Worm (Caenorhabditis elegans) whole organism, dauer: ENCODE results near the gene nhr-251.

Experiments used
- unc-62 ChIP-seq: sonication (generic microtip); optimal IDR thresholded peaks from 2 replicates; lab custom pipeline; 2017; ENCODE audit warnings: missing biosample characterization, missing genetic modification reagents, missing genetic modification characterization

nhr-251 gene

DNA sequence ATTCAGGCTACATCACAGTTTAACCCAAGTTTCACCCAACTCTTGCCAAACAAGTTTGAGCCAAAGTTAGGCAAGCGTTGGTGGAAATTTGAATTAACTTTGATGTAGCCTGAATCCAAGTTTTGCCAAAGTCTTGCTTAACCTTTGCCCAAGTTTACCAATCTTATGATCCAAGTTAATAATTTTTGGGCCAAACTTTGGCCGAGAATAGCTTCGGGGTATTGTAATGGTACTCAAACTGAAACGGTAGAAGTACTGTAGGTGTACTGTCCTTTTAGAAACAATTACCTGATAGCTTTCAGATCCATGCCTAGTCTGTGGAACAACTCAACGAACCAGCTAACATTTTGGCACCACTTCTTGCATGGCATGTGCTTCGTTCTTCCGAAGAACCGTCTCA, at the start of gene nhr-251:
Gene nhr-251 (plus strand): TSS at position 301 of the 400 bp plus-strand sequence.
- no peak for TF ChIP-seq unc-62 (GFP tag; lab: Kevin White, UChicago)

DNA sequence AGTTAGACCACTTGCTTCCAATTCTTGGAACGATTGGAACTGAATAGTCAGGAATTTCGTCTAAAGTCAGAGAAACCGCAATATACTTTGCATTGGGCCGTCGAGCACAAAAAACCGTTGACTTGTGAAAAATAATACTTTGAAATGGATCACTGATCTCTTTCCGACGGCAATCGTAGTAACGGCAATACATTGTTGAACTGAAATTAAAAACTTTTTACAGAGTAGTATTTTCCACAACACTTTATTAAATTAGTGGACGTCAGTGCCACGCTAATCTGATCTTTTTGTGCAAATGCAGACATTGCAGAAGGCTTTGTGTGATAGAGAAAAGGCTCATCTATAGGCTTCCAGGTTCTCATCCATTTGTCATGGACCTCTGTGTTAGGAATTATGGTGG, 47.9 kb upstream of the nhr-251 start:
- TF ChIP-seq unc-62 (GFP tag; lab: Kevin White, UChicago): no peak

DNA sequence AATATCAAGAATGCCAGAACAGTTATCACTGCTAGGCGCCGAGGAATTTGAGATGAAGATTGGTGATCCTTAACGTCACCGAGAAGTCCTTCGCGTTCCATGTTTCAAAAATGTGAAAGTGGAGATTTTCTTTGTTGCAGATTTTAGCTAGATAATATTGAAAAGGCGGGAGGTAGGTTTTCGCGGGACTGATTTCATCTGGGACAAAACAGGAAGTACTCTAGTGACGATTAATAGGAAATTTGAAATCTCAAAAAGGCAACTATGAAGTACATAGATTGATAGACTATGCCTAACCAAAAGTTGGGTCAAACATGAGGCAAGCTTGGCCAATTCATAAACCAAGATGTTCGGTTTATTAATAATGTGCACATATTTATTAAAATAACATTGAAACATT, 47.3 kb upstream of the nhr-251 start, which contains the start of gene C14C6.8:
Gene C14C6.8 (minus strand): TSS at position 101 of the 400 bp plus-strand sequence.
- no peak for TF ChIP-seq unc-62 (GFP tag; lab: Kevin White, UChicago)

DNA sequence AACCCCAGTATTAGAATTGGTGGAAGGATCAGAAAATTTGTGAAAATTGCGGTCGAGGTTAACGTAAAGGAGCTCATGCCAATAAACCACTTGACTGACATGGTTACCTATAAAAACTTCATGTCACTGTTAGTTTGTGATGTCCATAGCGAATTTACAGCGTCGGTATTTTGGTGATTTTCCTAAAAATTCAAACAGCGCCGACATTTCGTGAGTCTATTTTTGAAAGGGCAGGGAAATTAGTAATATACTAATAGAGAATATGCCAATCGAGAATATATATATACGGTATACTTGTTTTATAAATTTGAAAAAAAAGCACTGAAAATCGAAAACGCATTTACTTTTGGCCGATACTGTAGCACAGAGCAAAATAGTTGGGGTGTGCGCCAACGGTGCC, 44.3 kb upstream of the nhr-251 start, which contains the start of gene srx-8:
Gene srx-8 (minus strand): TSS at position 101 of the 400 bp plus-strand sequence.
- TF ChIP-seq unc-62 (GFP tag; lab: Kevin White, UChicago): no peak

DNA sequence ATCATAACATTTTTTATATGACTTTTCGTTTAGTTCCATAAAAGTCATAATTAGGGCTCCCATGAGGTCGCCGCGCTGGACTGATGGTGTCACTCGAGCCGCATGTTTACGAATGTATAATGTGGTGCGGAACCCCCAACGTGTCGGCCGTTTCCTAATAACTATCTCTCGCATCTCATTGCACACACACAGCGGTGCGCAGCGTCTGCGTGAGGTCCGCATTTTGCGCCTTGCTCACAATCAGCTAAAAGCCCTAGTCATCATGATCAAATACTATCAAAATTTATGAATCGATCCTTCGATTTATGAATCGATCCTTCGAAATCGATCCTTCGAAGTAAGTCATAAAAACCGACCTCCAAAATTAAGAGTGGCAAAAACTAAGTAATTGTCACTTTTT, 40.4 kb upstream of the nhr-251 start, which contains the start of gene srx-7:
Gene srx-7 (plus strand): TSS at position 256 of the 400 bp plus-strand sequence.
- no peak for TF ChIP-seq unc-62 (GFP tag; lab: Kevin White, UChicago)

DNA sequence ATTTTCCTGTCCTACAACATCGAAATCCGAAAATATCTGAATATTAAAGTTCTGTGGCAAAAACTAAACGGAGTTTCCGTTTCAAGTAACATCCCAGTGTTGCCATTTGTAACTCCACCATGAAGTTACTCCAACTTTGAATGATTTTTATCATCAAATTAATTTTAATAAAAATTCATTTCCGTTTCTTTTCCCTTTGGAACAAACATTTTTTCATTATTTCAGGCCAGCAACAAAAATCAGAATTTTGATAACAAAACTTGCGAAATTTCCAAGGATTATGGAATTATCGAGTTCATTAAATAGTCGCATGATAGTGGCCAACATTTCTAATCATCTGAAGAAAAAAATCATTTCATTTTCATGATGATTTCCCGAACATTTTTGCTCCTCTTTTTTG, 37.5 kb upstream of the nhr-251 start, which contains the start of gene C14C6.2:
Gene C14C6.2 (plus strand): TSS at position 301 of the 400 bp plus-strand sequence.
- TF ChIP-seq unc-62 (GFP tag; lab: Kevin White, UChicago): no peak

DNA sequence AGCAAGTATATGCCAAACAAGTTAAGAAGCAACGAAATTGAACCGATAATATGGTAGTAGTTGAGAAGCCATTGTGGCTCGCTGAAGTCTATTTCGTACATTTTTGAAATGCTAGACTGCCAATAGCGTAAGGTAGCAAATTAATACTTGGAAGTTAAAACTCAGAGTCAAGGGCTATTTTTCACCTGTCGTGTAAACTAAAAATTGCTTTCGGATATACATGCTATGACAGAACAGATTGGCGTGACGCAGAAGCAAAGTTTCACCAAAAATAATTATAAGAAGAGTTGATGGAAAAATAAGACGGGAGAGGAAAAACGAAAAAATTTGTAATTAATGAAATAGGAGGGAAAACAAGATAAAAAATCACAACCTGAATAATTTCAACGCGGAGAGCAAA, 34.3 kb upstream of the nhr-251 start, which contains the start of gene sri-73:
Gene sri-73 (minus strand): TSS at position 101 of the 400 bp plus-strand sequence.
- TF ChIP-seq unc-62 (GFP tag; lab: Kevin White, UChicago): no peak

DNA sequence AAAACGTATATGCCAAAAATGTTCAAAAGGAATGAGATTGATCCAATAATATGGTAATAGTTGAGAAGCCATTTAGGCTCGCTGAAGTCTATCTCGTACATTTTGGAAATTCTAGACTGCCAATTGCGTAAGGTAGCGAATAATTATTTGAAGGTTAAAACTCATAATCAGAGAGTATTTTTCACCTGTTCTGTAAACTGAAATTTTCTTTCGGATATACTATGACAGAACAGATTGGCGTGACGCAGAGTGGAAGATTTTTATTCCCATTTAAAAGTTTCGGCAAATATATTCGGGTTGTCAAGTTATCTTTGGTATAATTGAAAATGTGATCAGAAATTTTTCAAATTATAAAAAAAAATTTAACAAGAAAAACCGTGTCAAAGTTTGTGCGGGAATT, 32.2 kb upstream of the nhr-251 start, which contains the start of gene sri-72:
Gene sri-72 (minus strand): TSS at position 101 of the 400 bp plus-strand sequence.
- TF ChIP-seq unc-62 (GFP tag; lab: Kevin White, UChicago): no peak

DNA sequence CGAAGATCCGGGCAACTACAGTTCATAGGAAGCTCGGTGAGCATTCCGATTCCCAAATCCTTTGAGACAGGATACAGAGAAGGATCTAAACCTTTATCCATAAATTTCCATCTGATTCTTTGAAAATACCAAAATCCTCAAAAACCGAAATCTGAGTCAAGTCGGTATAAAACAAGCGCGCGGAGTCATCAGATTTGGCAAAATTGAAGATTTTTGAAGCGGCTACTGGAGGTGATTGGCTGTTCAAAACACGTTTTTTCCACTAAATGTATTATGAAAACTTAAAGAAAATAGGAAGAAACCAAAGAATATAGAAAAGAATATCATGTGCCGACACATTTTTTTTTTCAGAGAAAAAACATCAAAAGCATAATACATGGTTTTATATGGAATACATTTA, 25.7 kb upstream of the nhr-251 start, which contains the start of gene C14C6.13:
Gene C14C6.13 (minus strand): TSS at position 101 of the 400 bp plus-strand sequence.
- no peak for TF ChIP-seq unc-62 (GFP tag; lab: Kevin White, UChicago)

DNA sequence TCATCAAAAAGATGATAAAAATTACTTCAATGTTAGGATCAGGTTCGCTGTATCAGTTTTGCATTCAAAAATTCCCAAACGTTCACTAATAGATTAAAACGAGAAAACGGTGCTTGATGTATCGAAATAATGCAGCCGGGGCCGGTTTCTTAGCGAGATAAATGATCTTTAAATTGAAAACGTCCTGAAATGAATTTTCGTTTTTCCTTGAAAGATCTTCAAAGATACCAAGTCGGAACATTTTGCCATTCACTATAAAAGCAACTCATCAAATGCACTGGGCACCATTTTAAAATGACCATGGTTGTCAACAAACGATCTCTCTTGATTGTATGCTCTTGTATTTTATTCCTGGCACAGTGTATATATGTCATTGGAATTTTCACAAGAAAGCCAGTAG, 24.3 kb upstream of the nhr-251 start, which contains the start of gene K06H6.5:
Gene K06H6.5 (plus strand): TSS at position 301 of the 400 bp plus-strand sequence.
- TF ChIP-seq unc-62 (GFP tag; lab: Kevin White, UChicago): no peak

DNA sequence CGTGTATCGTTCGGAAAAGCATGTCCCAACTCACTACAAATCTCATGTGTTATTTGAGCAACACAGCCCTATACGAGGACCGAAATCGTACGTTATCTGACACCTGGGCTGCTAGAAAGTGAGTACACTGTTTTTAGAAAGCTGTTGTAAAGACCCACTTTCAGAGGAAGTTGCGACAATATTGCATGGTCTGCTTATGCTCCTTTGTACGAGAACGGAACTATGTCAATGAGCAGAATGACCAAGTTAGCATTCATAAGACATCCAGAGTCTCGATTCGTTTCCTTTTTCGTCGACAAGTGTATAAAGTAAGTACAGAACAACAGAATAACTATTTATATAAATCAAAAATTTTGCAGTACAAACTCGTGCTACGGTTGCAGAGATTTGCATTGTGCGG, 23.4 kb upstream of the nhr-251 start:
- TF ChIP-seq unc-62 (GFP tag; lab: Kevin White, UChicago): no peak

DNA sequence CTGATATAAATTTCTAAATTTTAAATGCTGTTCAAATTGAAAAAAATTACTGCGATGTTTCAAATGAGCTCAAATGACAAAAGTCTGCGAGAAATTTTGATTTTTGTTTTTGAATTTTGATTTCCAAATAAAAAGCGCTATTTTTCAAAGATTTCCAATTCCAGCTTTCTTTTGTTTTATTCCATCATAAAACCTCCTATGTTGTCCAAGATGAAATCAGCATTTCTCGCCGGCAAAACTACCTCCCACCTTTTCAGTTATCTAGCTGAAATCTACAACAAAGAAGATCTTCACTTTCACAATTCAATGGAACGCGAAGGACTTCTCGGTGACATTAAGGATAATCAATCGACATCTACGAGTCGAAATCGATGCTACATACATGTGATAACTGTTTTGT, 21.4 kb upstream of the nhr-251 start, which contains the start of gene K06H6.4:
Gene K06H6.4 (plus strand): TSS at position 301 of the 400 bp plus-strand sequence.
- no peak for TF ChIP-seq unc-62 (GFP tag; lab: Kevin White, UChicago)

DNA sequence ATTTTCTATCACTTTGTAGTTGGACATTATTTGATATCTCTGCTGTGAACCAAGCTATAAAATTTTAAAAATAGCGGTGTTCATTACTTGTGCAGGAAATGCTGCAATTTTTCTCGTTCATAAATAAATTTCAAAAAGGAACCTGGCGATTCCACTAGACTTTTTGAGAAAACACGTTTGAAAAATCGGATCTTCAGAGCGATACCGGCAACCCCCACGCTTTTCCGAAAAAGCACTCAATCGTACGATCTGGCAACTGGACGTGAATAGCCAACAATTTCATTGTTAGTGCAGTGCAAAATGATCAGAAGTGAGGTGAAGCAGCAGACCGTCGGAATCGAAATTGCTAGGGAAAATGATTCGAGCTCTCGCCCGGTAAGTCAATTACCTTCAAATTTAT, 18.7 kb upstream of the nhr-251 start, which contains the start of gene nstp-7:
Gene nstp-7 (plus strand): TSS at position 301 of the 400 bp plus-strand sequence.
- no peak for TF ChIP-seq unc-62 (GFP tag; lab: Kevin White, UChicago)

DNA sequence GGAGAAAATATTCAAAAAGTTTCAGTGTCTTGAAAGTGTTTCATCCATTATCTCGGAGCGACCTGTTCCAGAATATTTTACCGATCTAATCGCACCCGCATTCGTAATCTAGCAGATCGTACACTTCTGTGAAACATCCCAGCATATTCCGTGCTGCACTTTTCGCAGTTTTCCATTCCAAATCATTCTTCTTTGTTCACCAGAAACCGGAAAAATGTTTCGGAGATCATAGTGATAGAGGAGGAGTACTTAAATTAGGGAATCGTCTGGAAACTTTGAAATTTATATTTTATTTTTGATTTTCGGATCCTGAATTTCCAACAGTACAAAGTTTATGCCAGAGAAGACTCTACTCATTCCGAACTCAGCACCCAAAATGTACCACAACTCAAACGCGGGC, 14.9 kb upstream of the nhr-251 start, which contains the start of gene K06H6.2:
Gene K06H6.2 (plus strand): TSS at position 301 of the 400 bp plus-strand sequence.
- no peak for TF ChIP-seq unc-62 (GFP tag; lab: Kevin White, UChicago)

DNA sequence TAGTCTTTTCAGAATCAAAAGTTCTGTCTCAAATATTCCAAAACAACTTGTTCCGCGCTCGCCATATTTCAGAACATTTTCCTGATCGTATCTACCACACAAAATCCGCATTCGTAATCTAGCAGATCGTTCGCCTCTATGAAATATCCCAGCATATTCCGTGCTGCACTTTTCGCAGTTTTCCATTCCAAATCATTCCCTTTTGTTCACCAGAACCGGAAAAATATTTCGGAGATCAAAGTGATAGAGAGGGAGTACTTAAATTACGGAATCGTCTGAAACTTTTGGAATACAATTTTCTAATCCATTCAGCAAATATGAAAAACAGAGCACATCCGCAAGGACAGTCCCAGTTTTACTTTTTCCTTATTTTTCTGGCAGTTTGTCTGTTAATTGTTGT, 12.5 kb upstream of the nhr-251 start, which contains the start of gene K06H6.1:
Gene K06H6.1 (plus strand): TSS at position 301 of the 400 bp plus-strand sequence.
- TF ChIP-seq unc-62 (GFP tag; lab: Kevin White, UChicago): no peak

DNA sequence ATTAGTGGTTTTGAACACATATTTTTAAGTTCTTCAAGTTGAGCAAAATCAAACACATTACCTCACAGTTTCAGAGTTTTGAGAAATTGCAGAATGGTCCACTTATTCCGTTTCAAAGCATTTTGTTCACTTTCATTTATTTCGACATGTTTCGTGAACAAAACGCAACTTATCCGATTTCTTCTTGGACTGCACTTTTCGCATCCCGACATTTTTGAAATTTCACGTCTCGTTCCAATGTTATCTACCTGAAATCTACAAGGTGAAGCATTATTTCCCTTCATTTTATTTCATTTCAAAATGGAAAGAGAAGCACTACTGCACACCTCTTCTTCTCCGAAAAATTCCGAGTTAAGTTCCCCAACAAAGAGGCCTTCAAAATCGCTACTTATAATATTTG, 10.1 kb upstream of the nhr-251 start, which contains the start of gene ZK488.6:
Gene ZK488.6 (plus strand): TSS at position 301 of the 400 bp plus-strand sequence.
- no peak for TF ChIP-seq unc-62 (GFP tag; lab: Kevin White, UChicago)

DNA sequence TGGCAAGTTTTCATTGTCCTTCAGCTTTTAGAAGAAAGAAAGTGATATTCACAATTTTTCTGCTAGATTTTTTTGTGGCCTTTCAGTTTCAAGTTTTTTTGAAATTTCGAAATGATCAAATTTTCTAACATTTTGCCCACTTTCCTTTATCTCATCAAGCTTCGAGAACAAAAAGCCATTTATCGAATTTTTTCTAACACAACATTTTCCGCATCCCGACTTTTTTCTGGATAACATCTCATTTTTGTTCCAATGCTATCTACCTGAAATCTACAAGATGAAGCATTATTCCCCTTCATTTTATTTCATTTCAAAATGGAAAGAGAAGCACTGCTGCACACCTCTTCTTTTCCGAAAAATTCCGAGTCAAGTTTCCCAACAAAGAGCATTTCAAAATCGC, 7.4 kb upstream of the nhr-251 start, which contains the start of gene ZK488.5:
Gene ZK488.5 (plus strand): TSS at position 301 of the 400 bp plus-strand sequence.
- TF ChIP-seq unc-62 (GFP tag; lab: Kevin White, UChicago): no peak
